Fruit fly (Drosophila melanogaster) whole organism, wandering third instar larva: ENCODE results near the gene Nbr.
A peak's percentile ranks its signal among the peaks of the same experiment; 100 is the strongest.

ENCODE experiments used
- Abd-B ChIP-seq: fragments of >200 bp; optimal IDR thresholded peaks from 2 replicates; lab custom pipeline; 2017; ENCODE audit warnings: missing biosample characterization, missing genetic modification characterization
- CG32264 ChIP-seq: fragments of 200-800 bp; sonication (Bioruptor generic); optimal IDR thresholded peaks from 2 replicates; lab custom pipeline; 2016; ENCODE audit warnings: missing biosample characterization, missing genetic modification characterization
- Dfd ChIP-seq: fragments of >200 bp; optimal IDR thresholded peaks from 2 replicates; lab custom pipeline; 2017; ENCODE audit warnings: missing biosample characterization, missing genetic modification characterization
- HLH106 ChIP-seq: fragments of 200-800 bp; optimal IDR thresholded peaks from 3 replicates; lab custom pipeline; 2019; ENCODE audit warnings: missing biosample characterization, mild to moderate bottlenecking, missing genetic modification characterization, moderate library complexity
- Hr78 ChIP-seq: fragments of >200 bp; optimal IDR thresholded peaks from 2 replicates; lab custom pipeline; 2017; ENCODE audit warnings: missing biosample characterization, missing genetic modification characterization
- Hr83 ChIP-seq: fragments of 200-300 bp; sonication (Bioruptor generic); optimal IDR thresholded peaks from 2 replicates; lab custom pipeline; 2016; ENCODE audit warnings: missing biosample characterization, mild to moderate bottlenecking, missing genetic modification characterization, moderate library complexity; ENCODE audit not compliant: poor library complexity, severe bottlenecking
- Jra ChIP-seq: sonication (Bioruptor generic); optimal IDR thresholded peaks from 2 replicates; lab custom pipeline; 2016; ENCODE audit warnings: missing biosample characterization, missing genetic modification characterization
- Mio ChIP-seq: sonication (Bioruptor generic); optimal IDR thresholded peaks from 2 replicates; lab custom pipeline; 2016; ENCODE audit warnings: missing biosample characterization, missing genetic modification characterization
- Myc ChIP-seq: fragments of >200 bp; optimal IDR thresholded peaks from 2 replicates; lab custom pipeline; 2017
- N ChIP-seq: fragments of >200 bp; optimal IDR thresholded peaks from 2 replicates; lab custom pipeline; 2018; ENCODE audit warnings: missing biosample characterization, missing external identifiers, missing genetic modification characterization
- Rel ChIP-seq, 2 experiments: fragments of 200-800 bp; sonication (Bioruptor generic) in 1 of 2; optimal IDR thresholded peaks; 2 replicates in 1 of 2; 3 replicates in 1 of 2; lab custom pipeline; 2016 to 2019; ENCODE audit warnings: mild to moderate bottlenecking in 2 of 2, missing biosample characterization in 2 of 2, missing genetic modification characterization in 2 of 2, moderate library complexity in 1 of 2
- Sp1 ChIP-seq: fragments of 200-800 bp; sonication (Bioruptor generic); optimal IDR thresholded peaks from 3 replicates; lab custom pipeline; 2019; ENCODE audit warnings: missing biosample characterization, mild to moderate bottlenecking, missing genetic modification characterization, moderate library complexity
- Vsx2 ChIP-seq: fragments of 200-300, 225-300 bp; sonication (Bioruptor generic); optimal IDR thresholded peaks from 2 replicates; lab custom pipeline; 2018; ENCODE audit warnings: missing biosample characterization, missing genetic modification characterization; ENCODE audit not compliant: partially characterized antibody
- br ChIP-seq: fragments of 200-800 bp; sonication (Bioruptor generic); optimal IDR thresholded peaks from 2 replicates; lab custom pipeline; 2016; ENCODE audit warnings: missing biosample characterization, missing genetic modification characterization
- brk ChIP-seq: fragments of 200-800 bp; sonication (Bioruptor generic); optimal IDR thresholded peaks from 2 replicates; lab custom pipeline; 2016; ENCODE audit warnings: missing biosample characterization, mild to moderate bottlenecking, missing genetic modification characterization
- ey ChIP-seq: fragments of 200-800 bp; sonication (Bioruptor generic); optimal IDR thresholded peaks from 2 replicates; lab custom pipeline; 2016; ENCODE audit warnings: missing biosample characterization, missing genetic modification characterization
- foxo ChIP-seq, 2 experiments: fragments of 200-800 bp; sonication (Bioruptor generic); optimal IDR thresholded peaks; 2 replicates in 1 of 2; 3 replicates in 1 of 2; lab custom pipeline; 2016 to 2017; ENCODE audit warnings: missing biosample characterization in 2 of 2, missing genetic modification characterization in 2 of 2
- fru ChIP-seq: fragments of 200-800 bp; sonication (Bioruptor generic); optimal IDR thresholded peaks from 3 replicates; lab custom pipeline; 2016; ENCODE audit warnings: missing biosample characterization, mild to moderate bottlenecking, missing genetic modification characterization
- h ChIP-seq: fragments of 200-800 bp; sonication (Bioruptor generic); optimal IDR thresholded peaks from 3 replicates; lab custom pipeline; 2016; ENCODE audit warnings: missing biosample characterization, mild to moderate bottlenecking, missing genetic modification characterization
- jim ChIP-seq: fragments of 175-275, 200-325 bp; sonication (Bioruptor generic); optimal IDR thresholded peaks from 2 replicates; lab custom pipeline; 2016; ENCODE audit warnings: missing biosample characterization, mild to moderate bottlenecking, missing genetic modification characterization
- lola ChIP-seq: fragments of >200 bp; optimal IDR thresholded peaks from 2 replicates; lab custom pipeline; 2017; ENCODE audit warnings: missing biosample characterization, missing genetic modification characterization
- pan ChIP-seq: fragments of >200 bp; optimal IDR thresholded peaks from 2 replicates; lab custom pipeline; 2017
- rgr ChIP-seq: fragments of 200-800 bp; sonication (Bioruptor generic); optimal IDR thresholded peaks from 3 replicates; lab custom pipeline; 2016; ENCODE audit warnings: missing biosample characterization, mild to moderate bottlenecking, missing genetic modification characterization
- sage ChIP-seq: fragments of 200-800 bp; sonication (Bioruptor generic); optimal IDR thresholded peaks from 2 replicates; lab custom pipeline; 2016; ENCODE audit warnings: missing biosample characterization, mild to moderate bottlenecking, missing genetic modification characterization
- sv ChIP-seq: fragments of 200-800 bp; sonication (Bioruptor generic); optimal IDR thresholded peaks from 3 replicates; lab custom pipeline; 2016; ENCODE audit warnings: missing biosample characterization, missing genetic modification characterization
- usp ChIP-seq: fragments of >200 bp; optimal IDR thresholded peaks from 2 replicates; lab custom pipeline; 2017; ENCODE audit warnings: missing biosample characterization, missing genetic modification characterization
- woc ChIP-seq: sonication (Bioruptor generic); optimal IDR thresholded peaks from 2 replicates; lab custom pipeline; 2016; ENCODE audit warnings: missing biosample characterization, mild to moderate bottlenecking, missing genetic modification characterization

Gene Nbr

DNA sequence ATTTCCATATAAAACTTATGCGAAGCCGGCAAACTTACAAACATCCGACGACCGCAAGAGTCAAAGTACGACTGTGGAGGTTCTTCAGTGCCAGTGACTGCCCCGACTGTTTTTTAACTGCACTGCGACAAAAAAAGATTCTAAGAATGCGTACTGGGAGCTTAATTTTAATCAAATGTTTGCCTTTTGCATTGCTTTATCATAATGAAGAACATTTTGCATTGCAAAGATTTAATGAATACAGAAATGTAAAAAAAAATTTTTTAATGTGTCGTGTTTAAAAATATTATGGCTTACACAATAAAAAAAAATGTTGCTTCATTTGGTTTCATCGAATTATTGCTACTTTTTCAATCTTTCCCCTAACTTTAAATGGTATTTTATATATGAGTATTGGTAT, 34.3 kb upstream of the Nbr start:
- TF ChIP-seq ey (GFP tag; lab: Kevin White, UChicago) (peak; percentile 1), foxo (GFP tag; optimal IDR thresholded peaks at IDR 0.05; lab: Kevin White, UChicago) (peak in 1 of 2 experiments; percentile 36), h (GFP tag; lab: Kevin White, UChicago) (peak; percentile 29), Abd-B (GFP tag; lab: Kevin White, UChicago) (no peak), fru (peak; percentile 13)

- TF ChIP-seq h (GFP tag; lab: Kevin White, UChicago), result peak; percentile 39
- no peak for TF ChIP-seq Myc
- no peak for TF ChIP-seq Jra
- TF ChIP-seq sv (GFP tag; lab: Kevin White, UChicago), result no peak
- TF ChIP-seq Mio (GFP tag; lab: Kevin White, UChicago), result no peak
- TF ChIP-seq foxo (GFP tag; optimal IDR thresholded peaks at IDR 0.05; lab: Kevin White, UChicago), result peak in 1 of 2 experiments; percentile 8
- no peak for TF ChIP-seq lola (GFP tag; lab: Kevin White, UChicago)
- no peak for TF ChIP-seq woc
- peak; percentile 28 for TF ChIP-seq HLH106 (tag; lab: Kevin White, UChicago)
- peak; percentile 46 for TF ChIP-seq fru
- TF ChIP-seq Hr83 (GFP tag; lab: Kevin White, UChicago), result no peak
Measured at dm6 chr2L:21196511-21196910, 33.6 kb upstream of the Nbr start.

DNA sequence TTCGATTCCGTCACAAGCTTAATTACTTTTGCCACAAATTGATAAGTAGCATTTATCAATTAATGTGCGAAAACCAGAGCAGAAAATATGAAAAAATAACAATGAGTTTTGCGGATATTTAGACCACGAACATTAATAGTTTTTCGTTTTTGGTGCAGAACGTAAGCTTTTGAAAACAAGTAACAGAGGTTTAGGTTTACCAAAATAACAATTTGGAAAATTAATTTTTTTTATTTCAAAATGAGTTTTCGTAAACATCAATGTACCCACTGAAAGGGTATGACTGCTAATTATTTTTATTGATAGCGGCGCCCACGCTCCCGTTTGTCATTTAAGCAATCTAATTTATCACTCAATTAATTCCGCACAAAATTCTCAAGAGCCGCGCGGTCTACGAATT, 32.4 kb upstream of the Nbr start:
- peak; percentile 14 for TF ChIP-seq h (GFP tag; lab: Kevin White, UChicago)
- peak in 1 of 2 experiments; percentile 12 for TF ChIP-seq foxo (GFP tag; optimal IDR thresholded peaks at IDR 0.05; lab: Kevin White, UChicago)
- TF ChIP-seq Myc, result no peak
- peak; percentile 9 for TF ChIP-seq ey (GFP tag; lab: Kevin White, UChicago)
- peak; percentile 4 for TF ChIP-seq rgr (GFP tag; lab: Kevin White, UChicago)

dm6 chr2L:21189273-21189781, 26.4 kb upstream of the Nbr start:
- TF ChIP-seq Hr78 (GFP tag; lab: Kevin White, UChicago) (no peak), Vsx2 (GFP tag; lab: Kevin White, UChicago) (no peak), br (GFP tag; lab: Kevin White, UChicago) (no peak), woc (no peak), CG32264 (GFP tag; lab: Kevin White, UChicago) (no peak), N (GFP tag; lab: Kevin White, UChicago) (no peak)
- TF ChIP-seq, all 38 proteins: peak for 0

- TF ChIP-seq Hr78 (GFP tag; lab: Kevin White, UChicago), result no peak
- no peak for TF ChIP-seq h (GFP tag; lab: Kevin White, UChicago)
- TF ChIP-seq Sp1 (GFP tag; lab: Kevin White, UChicago), result no peak
- TF ChIP-seq usp (GFP tag; lab: Kevin White, UChicago), result no peak
- TF ChIP-seq brk, result no peak
- no peak for TF ChIP-seq jim
- TF ChIP-seq rgr (GFP tag; lab: Kevin White, UChicago), result no peak
- no peak for TF ChIP-seq Abd-B (GFP tag; lab: Kevin White, UChicago)
- TF ChIP-seq Vsx2 (GFP tag; lab: Kevin White, UChicago), result no peak
- TF ChIP-seq Rel (GFP tag; optimal IDR thresholded peaks at IDR 0.05; lab: Kevin White, UChicago), result no peak
- no peak for TF ChIP-seq Rel (tag; optimal IDR thresholded peaks at IDR 0.05; lab: Kevin White, UChicago)
- TF ChIP-seq Dfd, result no peak
- TF ChIP-seq Hr83 (GFP tag; lab: Kevin White, UChicago), result no peak
- no peak for TF ChIP-seq Jra
- no peak for TF ChIP-seq sage
- no peak for TF ChIP-seq sv (GFP tag; lab: Kevin White, UChicago)
- no peak for TF ChIP-seq CG32264 (GFP tag; lab: Kevin White, UChicago)
- TF ChIP-seq Myc, result no peak
- TF ChIP-seq ey (GFP tag; lab: Kevin White, UChicago), result no peak
- TF ChIP-seq woc, result no peak
- no peak for TF ChIP-seq br (GFP tag; lab: Kevin White, UChicago)
- TF ChIP-seq, all 38 proteins: peak for 0
Measured at dm6 chr2L:21187753-21188152, 24.9 kb upstream of the Nbr start.

DNA sequence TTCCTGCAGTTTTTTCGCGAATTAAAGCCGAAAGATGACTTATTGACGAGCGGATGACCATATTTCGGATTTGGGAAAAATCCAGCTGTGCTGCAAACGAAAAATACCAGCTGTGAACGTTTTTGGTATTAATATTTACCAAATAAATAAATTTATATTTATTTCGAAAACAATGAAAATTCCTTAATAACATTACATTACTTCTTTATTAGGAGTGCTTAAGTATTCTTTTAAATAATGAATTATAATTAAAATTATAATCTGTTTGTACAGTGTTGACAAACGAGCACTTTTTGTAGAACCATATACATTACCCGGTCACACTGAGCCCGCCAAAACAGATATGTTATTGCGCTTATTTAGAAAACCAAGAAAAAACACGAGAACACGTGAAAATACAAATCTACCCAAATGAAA, 16.7 kb upstream of the Nbr start, which contains the start of the genes bur and Mcm10:
TSS of gene bur (minus strand) at position 69 of the 417 bp plus-strand sequence.
TSS of gene Mcm10 (plus strand) at position 319 of the 417 bp plus-strand sequence.
- TF ChIP-seq sage (peak; percentile 33), br (GFP tag; lab: Kevin White, UChicago) (no peak), pan (lab: Kevin White, UChicago) (no peak), HLH106 (tag; lab: Kevin White, UChicago) (peak; percentile 7)
